Worm (Caenorhabditis elegans) whole organism, L1 larva: Measurements from ENCODE around the gene zyg-9.

ENCODE experiments used
- C04F5.9 ChIP-seq: sonication (generic microtip); optimal IDR thresholded peaks from 2 replicates; lab custom pipeline; 2016; ENCODE audit warnings: missing genetic modification characterization, missing compliant biosample characterization
- C16A3.4 ChIP-seq: fragments of 150-350 bp; optimal IDR thresholded peaks from 2 replicates; lab custom pipeline; 2014; ENCODE audit warnings: missing biosample characterization, missing genetic modification characterization
- C34B4.2 ChIP-seq: sonication (generic microtip); optimal IDR thresholded peaks from 2 replicates; lab custom pipeline; 2017; ENCODE audit warnings: mild to moderate bottlenecking, missing genetic modification characterization, missing compliant biosample characterization
- aly-2 ChIP-seq: fragments of 150-350 bp; optimal IDR thresholded peaks from 2 replicates; lab custom pipeline; 2014; ENCODE audit warnings: missing biosample characterization, missing genetic modification characterization
- blmp-1 ChIP-seq: fragments of 150-350 bp; optimal IDR thresholded peaks from 2 replicates; lab custom pipeline; 2014; ENCODE audit warnings: missing biosample characterization, missing genetic modification characterization
- ceh-63 ChIP-seq: fragments of 200-800 bp; sonication (Bioruptor generic); optimal IDR thresholded peaks from 2 replicates; lab custom pipeline; 2018; ENCODE audit warnings: mild to moderate bottlenecking, missing genetic modification characterization, missing compliant biosample characterization
- ceh-8 ChIP-seq: fragments of 200-800 bp; sonication (Bioruptor generic); optimal IDR thresholded peaks from 2 replicates; lab custom pipeline; 2018; ENCODE audit warnings: mild to moderate bottlenecking, missing genetic modification characterization, moderate library complexity, missing compliant biosample characterization
- ceh-82 ChIP-seq, 3 experiments: fragments of 150-350 bp in 1 of 3; sonication (generic microtip) in 2 of 3; optimal IDR thresholded peaks; 2 replicates each; lab custom pipeline; 2014 to 2017; ENCODE audit warnings: missing biosample characterization in 3 of 3, missing genetic modification characterization in 3 of 3
- ceh-90 ChIP-seq: sonication (generic microtip); optimal IDR thresholded peaks from 2 replicates; lab custom pipeline; 2016; ENCODE audit warnings: missing genetic modification characterization, missing compliant biosample characterization
- ces-1 ChIP-seq: fragments of 150-350 bp; optimal IDR thresholded peaks from 2 replicates; lab custom pipeline; 2014; ENCODE audit warnings: missing biosample characterization, missing genetic modification reagents, missing genetic modification characterization
- dpl-1 ChIP-seq, 3 experiments: fragments of 150-350 bp in 2 of 3; sonication (generic microtip) in 1 of 3; optimal IDR thresholded peaks; 2 replicates each; lab custom pipeline; 2014 to 2017; ENCODE audit warnings: missing biosample characterization in 3 of 3, missing genetic modification characterization in 3 of 3, missing genetic modification reagents in 3 of 3
- efl-1 ChIP-seq, 4 experiments: fragments of 150-350 bp; optimal IDR thresholded peaks in 3 of 4; peaks in 1 of 4; 1 replicate in 1 of 4; 2 replicates in 3 of 4; lab custom pipeline; 2014; ENCODE audit warnings: missing biosample characterization in 2 of 4, missing genetic modification characterization in 2 of 4, missing genetic modification reagents in 2 of 4
- efl-3 ChIP-seq: fragments of 200-800 bp; sonication (Bioruptor generic); optimal IDR thresholded peaks from 2 replicates; lab custom pipeline; 2018; ENCODE audit warnings: mild to moderate bottlenecking, missing genetic modification characterization, missing compliant biosample characterization
- egl-27 ChIP-seq, 2 experiments: fragments of 150-350 bp in 1 of 2; sonication (generic microtip); optimal IDR thresholded peaks; 3 replicates each; lab custom pipeline; 2017 to 2018; ENCODE audit warnings: missing biosample characterization in 2 of 2, missing genetic modification characterization in 2 of 2, missing genetic modification reagents in 2 of 2
- elt-3 ChIP-seq, 6 experiments: fragments of 150-350 bp in 1 of 6; sonication (generic microtip); optimal IDR thresholded peaks; 2 replicates each; lab custom pipeline; 2017 to 2018; ENCODE audit warnings: missing biosample characterization in 6 of 6, missing genetic modification characterization in 6 of 6, inconsistent platforms in 1 of 6
- fkh-10 ChIP-seq: sonication (generic microtip); optimal IDR thresholded peaks from 2 replicates; lab custom pipeline; 2017; ENCODE audit warnings: missing biosample characterization, missing genetic modification reagents, missing genetic modification characterization
- fos-1 ChIP-seq: fragments of 150-350 bp; optimal IDR thresholded peaks from 2 replicates; lab custom pipeline; 2014; ENCODE audit warnings: missing biosample characterization, missing genetic modification characterization
- grh-1 ChIP-seq: fragments of 200-800 bp; sonication (Bioruptor generic); IDR thresholded peaks from 2 replicates; pipeline ENCODE4 v1.3.6; 2022; ENCODE audit warnings: missing genetic modification reagents, missing genetic modification characterization, missing compliant biosample characterization
- hlh-17 ChIP-seq: fragments of 200-800 bp; sonication (Bioruptor generic); optimal IDR thresholded peaks from 2 replicates; lab custom pipeline; 2018; ENCODE audit warnings: missing genetic modification characterization, mild to moderate bottlenecking, missing compliant biosample characterization, moderate library complexity, borderline replicate concordance
- hlh-4 ChIP-seq: sonication (generic microtip); optimal IDR thresholded peaks from 2 replicates; lab custom pipeline; 2016; ENCODE audit warnings: mild to moderate bottlenecking, missing genetic modification characterization, missing compliant biosample characterization
- irx-1 ChIP-seq: sonication (generic microtip); optimal IDR thresholded peaks from 2 replicates; lab custom pipeline; 2016; ENCODE audit warnings: missing genetic modification characterization, missing compliant biosample characterization
- isw-1 ChIP-seq: fragments of 200-800 bp; sonication (Bioruptor generic); IDR thresholded peaks from 2 replicates; pipeline ENCODE4 v1.3.6; 2022; ENCODE audit warnings: missing genetic modification characterization, missing compliant biosample characterization
- lin-13 ChIP-seq: fragments of 150-350 bp; optimal IDR thresholded peaks from 2 replicates; lab custom pipeline; 2014; ENCODE audit warnings: missing biosample characterization, missing genetic modification reagents, missing genetic modification characterization
- lin-14 ChIP-seq: fragments of 200-800 bp; sonication (Bioruptor generic); optimal IDR thresholded peaks from 2 replicates; lab custom pipeline; 2018; ENCODE audit warnings: mild to moderate bottlenecking, missing genetic modification characterization, moderate library complexity, missing compliant biosample characterization
- lin-35 ChIP-seq, 2 experiments: fragments of 150-350 bp; optimal IDR thresholded peaks; 2 replicates each; lab custom pipeline; 2014; ENCODE audit warnings: missing biosample characterization in 2 of 2, missing genetic modification characterization in 2 of 2, missing genetic modification reagents in 2 of 2
- lin-39 ChIP-seq: fragments of 150-350 bp; optimal IDR thresholded peaks from 2 replicates; lab custom pipeline; 2014; ENCODE audit warnings: missing biosample characterization, missing genetic modification reagents, missing genetic modification characterization
- mdl-1 ChIP-seq, 2 experiments: fragments of 150-350 bp; optimal IDR thresholded peaks; 2 replicates each; lab custom pipeline; 2014 to 2017; ENCODE audit warnings: missing biosample characterization in 2 of 2, missing genetic modification characterization in 2 of 2, inconsistent platforms in 1 of 2
- mef-2 ChIP-seq: fragments of 150-350 bp; optimal IDR thresholded peaks from 2 replicates; lab custom pipeline; 2014; ENCODE audit warnings: missing biosample characterization, missing genetic modification characterization
- mep-1 ChIP-seq: fragments of 150-350 bp; optimal IDR thresholded peaks from 2 replicates; lab custom pipeline; 2014; ENCODE audit warnings: missing biosample characterization, missing genetic modification characterization
- nhr-11 ChIP-seq: fragments of 150-350 bp; optimal IDR thresholded peaks from 2 replicates; lab custom pipeline; 2014; ENCODE audit warnings: missing biosample characterization, missing genetic modification characterization
- nhr-12 ChIP-seq: sonication (generic microtip); optimal IDR thresholded peaks from 2 replicates; lab custom pipeline; 2017; ENCODE audit warnings: missing biosample characterization, missing genetic modification characterization
- nhr-19 ChIP-seq: fragments of 200-800 bp; sonication (Bioruptor generic); conservative IDR thresholded peaks from 2 replicates; pipeline ENCODE4 v1.3.6; 2022; ENCODE audit warnings: missing genetic modification characterization, missing compliant biosample characterization
- nhr-237 ChIP-seq: fragments of 150-350 bp; optimal IDR thresholded peaks from 2 replicates; lab custom pipeline; 2014; ENCODE audit warnings: missing biosample characterization, missing genetic modification characterization
- nhr-77 ChIP-seq: fragments of 150-350 bp; optimal IDR thresholded peaks from 2 replicates; lab custom pipeline; 2014; ENCODE audit warnings: missing biosample characterization, missing genetic modification characterization
- nhr-84 ChIP-seq: sonication (generic microtip); optimal IDR thresholded peaks from 2 replicates; lab custom pipeline; 2017; ENCODE audit warnings: missing biosample characterization, missing genetic modification characterization
- nhr-90 ChIP-seq: sonication (generic microtip); optimal IDR thresholded peaks from 2 replicates; lab custom pipeline; 2016; ENCODE audit warnings: mild to moderate bottlenecking, missing genetic modification characterization, missing compliant biosample characterization; ENCODE audit not compliant: poor library complexity
- pag-3 ChIP-seq: sonication (generic microtip); optimal IDR thresholded peaks from 2 replicates; lab custom pipeline; 2017; ENCODE audit warnings: missing genetic modification characterization, mild to moderate bottlenecking, missing compliant biosample characterization, antibody characterized with exemption, borderline replicate concordance; ENCODE audit not compliant: insufficient read depth
- pax-3 ChIP-seq: fragments of 200-800 bp; sonication (Bioruptor generic); optimal IDR thresholded peaks from 2 replicates; lab custom pipeline; 2018; ENCODE audit warnings: mild to moderate bottlenecking, missing genetic modification characterization, moderate library complexity, missing compliant biosample characterization
- pqm-1 ChIP-seq: sonication (generic microtip); optimal IDR thresholded peaks from 3 replicates; lab custom pipeline; 2017; ENCODE audit warnings: missing biosample characterization, missing genetic modification characterization
- snpc-4 ChIP-seq: fragments of 150-350 bp; optimal IDR thresholded peaks from 2 replicates; lab custom pipeline; 2014; ENCODE audit warnings: missing biosample characterization, missing genetic modification characterization
- snu-23 ChIP-seq: sonication (generic microtip); optimal IDR thresholded peaks from 2 replicates; lab custom pipeline; 2016; ENCODE audit warnings: missing genetic modification characterization, missing compliant biosample characterization
- sup-37 ChIP-seq: fragments of 200-800 bp; sonication (Bioruptor generic); optimal IDR thresholded peaks from 2 replicates; lab custom pipeline; 2018; ENCODE audit warnings: mild to moderate bottlenecking, missing genetic modification characterization, missing compliant biosample characterization
- swsn-7 ChIP-seq: sonication (generic microtip); optimal IDR thresholded peaks from 2 replicates; lab custom pipeline; 2016; ENCODE audit warnings: missing genetic modification characterization, missing compliant biosample characterization
- tbx-2 ChIP-seq: sonication (generic microtip); optimal IDR thresholded peaks from 2 replicates; lab custom pipeline; 2016; ENCODE audit warnings: missing genetic modification characterization, missing compliant biosample characterization
- unc-130 ChIP-seq: fragments of 150-350 bp; optimal IDR thresholded peaks from 2 replicates; lab custom pipeline; 2017; ENCODE audit warnings: missing biosample characterization, missing genetic modification characterization, inconsistent platforms
- unc-30 ChIP-seq: sonication (generic microtip); optimal IDR thresholded peaks from 2 replicates; lab custom pipeline; 2017; ENCODE audit warnings: missing biosample characterization, missing genetic modification characterization
- unc-86 ChIP-seq: sonication (generic microtip); optimal IDR thresholded peaks from 2 replicates; lab custom pipeline; 2016; ENCODE audit warnings: missing genetic modification characterization, missing compliant biosample characterization
- unc-98 ChIP-seq: fragments of 200-800 bp; sonication (Bioruptor generic); IDR thresholded peaks from 2 replicates; pipeline ENCODE4 v1.3.6; 2022; ENCODE audit warnings: missing genetic modification characterization, missing compliant biosample characterization
- xbp-1 ChIP-seq: sonication (generic microtip); optimal IDR thresholded peaks from 2 replicates; lab custom pipeline; 2016; ENCODE audit warnings: missing genetic modification characterization, missing compliant biosample characterization
- ztf-11 ChIP-seq, 2 experiments: sonication (generic microtip); optimal IDR thresholded peaks; 2 replicates each; lab custom pipeline; 2016 to 2017; ENCODE audit warnings: missing genetic modification characterization in 2 of 2, missing biosample characterization in 1 of 2, missing compliant biosample characterization in 1 of 2
- ztf-4 ChIP-seq: fragments of 150-350 bp; optimal IDR thresholded peaks from 2 replicates; lab custom pipeline; 2014; ENCODE audit warnings: missing biosample characterization, missing genetic modification characterization

Gene zyg-9

DNA sequence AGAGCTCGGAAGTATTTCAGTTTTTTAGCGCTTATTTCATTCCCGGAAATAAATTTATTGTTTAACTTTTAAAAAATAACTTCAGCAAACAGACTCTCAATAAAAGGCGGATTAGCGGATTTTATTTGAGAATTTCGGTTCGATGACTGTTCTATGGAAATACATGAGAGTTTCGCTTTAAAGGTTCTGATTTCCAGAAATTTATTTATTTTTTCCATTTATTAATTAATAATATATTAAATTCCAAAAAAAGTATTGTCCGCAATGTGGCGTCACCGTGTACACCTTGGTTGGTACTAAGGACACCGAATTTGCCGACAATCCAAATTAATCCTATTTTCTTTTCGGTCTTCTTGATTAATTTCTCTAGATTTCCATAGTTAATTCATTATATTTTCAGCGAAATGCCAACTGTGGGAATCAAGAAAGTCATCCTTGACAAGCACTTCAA is 6.9 kb downstream of the zyg-9 start, which contains the start of gene fars-3 (continued):
- TF ChIP-seq dpl-1 (GFP tag; optimal IDR thresholded peaks at IDR 0.05; lab: Kevin White, UChicago) (peak in 1 of 3 experiments; percentile 52), pqm-1 (tag; lab: Kevin White, UChicago) (no peak), ces-1 (GFP tag; lab: Kevin White, UChicago) (no peak), hlh-4 (tag; lab: Kevin White, UChicago) (no peak), mdl-1 (tag; optimal IDR thresholded peaks at IDR 0.05; lab: Kevin White, UChicago) (no peak), unc-130 (tag; lab: Kevin White, UChicago) (peak; percentile 38), swsn-7 (tag; lab: Kevin White, UChicago) (peak; percentile 8), nhr-237 (tag; lab: Kevin White, UChicago) (no peak), blmp-1 (tag; lab: Kevin White, UChicago) (peak; percentile 52), C34B4.2 (tag; lab: Kevin White, UChicago) (no peak), aly-2 (tag; lab: Kevin White, UChicago) (peak; percentile 46), nhr-90 (tag; lab: Kevin White, UChicago) (no peak), tbx-2 (tag; lab: Kevin White, UChicago) (no peak), ceh-82 (tag; optimal IDR thresholded peaks at IDR 0.05; lab: Kevin White, UChicago) (no peak), snpc-4 (peak; percentile 12), lin-35 (GFP tag; optimal IDR thresholded peaks at IDR 0.05; lab: Kevin White, UChicago) (peak in 1 of 2 experiments; percentile 28), hlh-17 (GFP tag; lab: Kevin White, UChicago) (no peak), mef-2 (no peak), ceh-90 (tag; lab: Kevin White, UChicago) (no peak), lin-14 (GFP tag; lab: Kevin White, UChicago) (no peak), irx-1 (tag; lab: Kevin White, UChicago) (no peak), nhr-19 (GFP tag; lab: Robert Waterston, UW) (no peak), pax-3 (tag; lab: Kevin White, UChicago) (no peak), unc-98 (GFP tag; lab: Robert Waterston, UW) (no peak), C04F5.9 (no peak), ztf-11 (tag; optimal IDR thresholded peaks at IDR 0.05; lab: Kevin White, UChicago) (no peak), lin-13 (no peak), xbp-1 (tag; lab: Kevin White, UChicago) (peak; percentile 13), isw-1 (GFP tag; lab: Robert Waterston, UW) (no peak), nhr-84 (tag; lab: Kevin White, UChicago) (no peak), grh-1 (no peak), fos-1 (tag; lab: Kevin White, UChicago) (no peak), mep-1 (tag; lab: Kevin White, UChicago) (peak; percentile 70), efl-1 (optimal IDR thresholded peaks at IDR 0.05; lab: Kevin White, UChicago) (peak; percentile 1 to 8), efl-1 (GFP tag; optimal IDR thresholded peaks at IDR 0.05 in 1 of 2; lab: Kevin White, UChicago) (peak in 1 of 2 experiments; percentile 36), egl-27 (tag; optimal IDR thresholded peaks at IDR 0.05; lab: Kevin White, UChicago) (no peak), nhr-12 (tag; lab: Kevin White, UChicago) (no peak), snu-23 (GFP tag; lab: Kevin White, UChicago) (peak; percentile 31), sup-37 (GFP tag; lab: Kevin White, UChicago) (no peak), unc-86 (no peak), ceh-63 (GFP tag; lab: Kevin White, UChicago) (no peak), lin-39 (tag; lab: Kevin White, UChicago) (no peak), efl-3 (GFP tag; lab: Kevin White, UChicago) (no peak), pag-3 (no peak), ztf-4 (tag; lab: Kevin White, UChicago) (no peak), nhr-77 (tag; lab: Kevin White, UChicago) (no peak), C16A3.4 (tag; lab: Kevin White, UChicago) (no peak), unc-30 (tag; lab: Kevin White, UChicago) (no peak), ceh-8 (GFP tag; lab: Kevin White, UChicago) (no peak), fkh-10 (GFP tag; lab: Kevin White, UChicago) (no peak), nhr-11 (tag; lab: Kevin White, UChicago) (no peak), elt-3 (tag; optimal IDR thresholded peaks at IDR 0.05; lab: Kevin White, UChicago) (no peak)
